ENCODE assay signal across 1 fruit fly cellular context in the genomic region with DNA sequence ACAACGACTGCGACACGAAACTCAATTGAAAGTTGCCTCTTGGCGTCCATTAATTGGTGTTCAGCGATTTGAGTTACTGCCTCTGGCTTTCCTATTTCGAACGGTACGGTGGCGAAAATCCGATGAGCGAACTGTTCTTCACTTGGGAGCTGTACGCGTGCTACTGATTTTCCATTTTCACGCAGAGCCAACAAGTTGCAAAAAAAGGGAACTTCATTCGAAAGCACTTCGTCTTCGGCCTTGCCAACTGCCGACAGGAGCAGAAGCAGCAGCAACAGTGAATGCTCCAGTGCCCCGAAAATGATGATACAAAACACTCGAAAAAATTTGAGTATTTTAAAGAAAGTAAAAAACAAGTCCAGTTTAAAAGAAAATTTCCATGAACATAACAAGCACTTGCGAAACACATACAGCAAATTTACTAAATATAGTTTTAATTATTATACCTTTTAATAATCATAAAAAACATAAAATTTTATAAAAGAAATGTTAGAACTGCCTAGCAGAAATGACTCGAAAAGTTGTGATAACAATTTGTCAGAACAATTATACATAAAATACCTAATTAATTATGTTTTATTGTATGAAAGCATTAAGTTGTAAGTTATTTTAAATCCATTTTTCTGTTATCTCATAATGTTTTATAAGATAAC.
TF ChIP-seq lines count a peak whose summit lies in the region.

No protein-coding gene starts in this region.

TF ChIP-seq in whole organism, embryonic, 481 proteins besides CTCF, POLR2A, EP300 and RAD21 (continued from another document and continues in another):
- no peak for TF ChIP-seq otp (GFP tag; IDR thresholded peaks at IDR 0.05; lab: Robert Waterston, UW)
- 0 out of 2 replicates have a peak, but pooled peaks have one; percentile 29 for TF ChIP-seq wdn (GFP tag; IDR thresholded peaks at IDR 0.05; lab: Robert Waterston, UW)
- no peak for TF ChIP-seq CG6689 (GFP tag; IDR thresholded peaks at IDR 0.05; lab: Robert Waterston, UW)
- peak; percentile 83 for TF ChIP-seq CG2678 (tag; optimal IDR thresholded peaks at IDR 0.05; lab: Kevin White, UChicago)
- no peak for TF ChIP-seq ems (GFP tag; optimal IDR thresholded peaks at IDR 0.05; lab: Kevin White, UChicago)
- TF ChIP-seq kah (GFP tag; optimal IDR thresholded peaks at IDR 0.05; lab: Kevin White, UChicago), result no peak
- no peak for TF ChIP-seq ssp (GFP tag; IDR thresholded peaks at IDR 0.05; lab: Robert Waterston, UW)
- no peak for TF ChIP-seq CG7928 (GFP tag; optimal IDR thresholded peaks at IDR 0.05; lab: Kevin White, UChicago)
- peak; percentile 53 for TF ChIP-seq row (GFP tag; IDR thresholded peaks at IDR 0.05; lab: Robert Waterston, UW)
- no peak for TF ChIP-seq CG1792 (GFP tag; optimal IDR thresholded peaks at IDR 0.05; lab: Kevin White, UChicago)
- no peak for TF ChIP-seq amos (GFP tag; IDR thresholded peaks at IDR 0.05; lab: Robert Waterston, UW; ENCODE audit: partially characterized antibody)
- no peak for TF ChIP-seq GATAe (GFP tag; conservative IDR thresholded peaks at IDR 0.05; lab: Robert Waterston, UW)
- TF ChIP-seq CG8359 (GFP tag; optimal IDR thresholded peaks at IDR 0.05; lab: Kevin White, UChicago; ENCODE audit: borderline replicate concordance), result no peak
- no peak for TF ChIP-seq CG6813 (GFP tag; optimal IDR thresholded peaks at IDR 0.05; lab: Kevin White, UChicago)
- no peak for TF ChIP-seq ase (GFP tag; IDR thresholded peaks at IDR 0.05; lab: Robert Waterston, UW)
- TF ChIP-seq CG15011 (GFP tag; optimal IDR thresholded peaks at IDR 0.05; lab: Kevin White, UChicago), result no peak
- no peak for TF ChIP-seq CG14050 (GFP tag; IDR thresholded peaks at IDR 0.05; lab: Robert Waterston, UW)
- TF ChIP-seq CG34224 (GFP tag; IDR thresholded peaks at IDR 0.05; lab: Robert Waterston, UW; ENCODE audit: partially characterized antibody), result no peak
- TF ChIP-seq CG17612 (GFP tag; IDR thresholded peaks at IDR 0.05; lab: Robert Waterston, UW), result no peak
- TF ChIP-seq Dfd (GFP tag; optimal IDR thresholded peaks at IDR 0.05; lab: Kevin White, UChicago), result no peak
- no peak for TF ChIP-seq aop (GFP tag; IDR thresholded peaks at IDR 0.05; lab: Robert Waterston, UW)
- TF ChIP-seq grau (tag; optimal IDR thresholded peaks at IDR 0.05; lab: Kevin White, UChicago), result peak; percentile 69
- TF ChIP-seq CG8388 (GFP tag; optimal IDR thresholded peaks at IDR 0.05; lab: Kevin White, UChicago), result peak; percentile 10
- no peak for TF ChIP-seq CG8290 (GFP tag; optimal IDR thresholded peaks at IDR 0.05; lab: Kevin White, UChicago)
- no peak for TF ChIP-seq CG8290 (tag; optimal IDR thresholded peaks at IDR 0.05; lab: Kevin White, UChicago)
- TF ChIP-seq jing (GFP tag; optimal IDR thresholded peaks at IDR 0.05; lab: Kevin White, UChicago), result no peak
- no peak for TF ChIP-seq CG7271 (tag; optimal IDR thresholded peaks at IDR 0.05; lab: Kevin White, UChicago)
- no peak for TF ChIP-seq fru (optimal IDR thresholded peaks at IDR 0.05; lab: Kevin White, UChicago)
- no peak for TF ChIP-seq CG8281 (tag; optimal IDR thresholded peaks at IDR 0.05; lab: Kevin White, UChicago)
- no peak for TF ChIP-seq Dbx (GFP tag; IDR thresholded peaks at IDR 0.05; lab: Robert Waterston, UW)
- peak; percentile 6 for TF ChIP-seq CG5180 (GFP tag; optimal IDR thresholded peaks at IDR 0.05; lab: Kevin White, UChicago)
- TF ChIP-seq CG13123 (GFP tag; optimal IDR thresholded peaks at IDR 0.05; lab: Kevin White, UChicago), result no peak
- no peak for TF ChIP-seq Rfx (GFP tag; IDR thresholded peaks at IDR 0.05; lab: Robert Waterston, UW)
- TF ChIP-seq Atf3 (GFP tag; optimal IDR thresholded peaks at IDR 0.05; lab: Kevin White, UChicago), result no peak
- TF ChIP-seq gsb (GFP tag; IDR thresholded peaks at IDR 0.05; lab: Robert Waterston, UW), result no peak
- TF ChIP-seq CG3065 (GFP tag; optimal IDR thresholded peaks at IDR 0.05; lab: Kevin White, UChicago), result no peak
- no peak for TF ChIP-seq CG5245 (GFP tag; optimal IDR thresholded peaks at IDR 0.05; lab: Kevin White, UChicago)
- no peak for TF ChIP-seq CG9817 (tag; optimal IDR thresholded peaks at IDR 0.05; lab: Kevin White, UChicago)
- peak; percentile 27 for TF ChIP-seq CG34376 (GFP tag; optimal IDR thresholded peaks at IDR 0.05; lab: Kevin White, UChicago)
- TF ChIP-seq lilli (GFP tag; optimal IDR thresholded peaks at IDR 0.05; lab: Kevin White, UChicago), result no peak
- no peak for TF ChIP-seq Atf6 (GFP tag; IDR thresholded peaks at IDR 0.05; lab: Robert Waterston, UW)
- peak; percentile 65; the same call in 2 of the 3 replicates for TF ChIP-seq CG17361 (GFP tag; IDR thresholded peaks at IDR 0.05; lab: Robert Waterston, UW)
- TF ChIP-seq Kr (GFP tag; optimal IDR thresholded peaks at IDR 0.05; lab: Kevin White, UChicago), result no peak
- TF ChIP-seq CG3726 (GFP tag; IDR thresholded peaks at IDR 0.05; lab: Robert Waterston, UW), result no peak
- peak; percentile 35 for TF ChIP-seq nmo (GFP tag; optimal IDR thresholded peaks at IDR 0.05; lab: Kevin White, UChicago)
- no peak for TF ChIP-seq grn (GFP tag; optimal IDR thresholded peaks at IDR 0.05; lab: Kevin White, UChicago)
- TF ChIP-seq Lhr (GFP tag; optimal IDR thresholded peaks at IDR 0.05; lab: Kevin White, UChicago), result no peak
- TF ChIP-seq Ssrp (tag; optimal IDR thresholded peaks at IDR 0.05; lab: Kevin White, UChicago), result peak; percentile 32
- TF ChIP-seq CG7556 (GFP tag; optimal IDR thresholded peaks at IDR 0.05; lab: Kevin White, UChicago), result peak; percentile 85
- TF ChIP-seq CG1024 (GFP tag; IDR thresholded peaks at IDR 0.05; lab: Robert Waterston, UW), result no peak
- TF ChIP-seq dmrt99B (tag; optimal IDR thresholded peaks at IDR 0.05; lab: Kevin White, UChicago), result peak; percentile 63
- TF ChIP-seq CG9932 (GFP tag; IDR thresholded peaks at IDR 0.05; lab: Robert Waterston, UW), result no peak
- TF ChIP-seq CG12236 (GFP tag; optimal IDR thresholded peaks at IDR 0.05; lab: Kevin White, UChicago), result no peak
- no peak for TF ChIP-seq Usf (GFP tag; optimal IDR thresholded peaks at IDR 0.05; lab: Kevin White, UChicago)
- no peak for TF ChIP-seq CG16815 (GFP tag; optimal IDR thresholded peaks at IDR 0.05; lab: Kevin White, UChicago)
- no peak for TF ChIP-seq CG14710 (tag; optimal IDR thresholded peaks at IDR 0.05; lab: Kevin White, UChicago)
- TF ChIP-seq ash1 (GFP tag; optimal IDR thresholded peaks at IDR 0.05; lab: Kevin White, UChicago), result no peak
- no peak for TF ChIP-seq CG30020 (tag; optimal IDR thresholded peaks at IDR 0.05; lab: Kevin White, UChicago)
- TF ChIP-seq schlank (tag; optimal IDR thresholded peaks at IDR 0.05; lab: Kevin White, UChicago), result no peak
- TF ChIP-seq CG1602 (GFP tag; optimal IDR thresholded peaks at IDR 0.05; lab: Kevin White, UChicago), result peak; percentile 15
- no peak for TF ChIP-seq da (GFP tag; optimal IDR thresholded peaks at IDR 0.05; lab: Kevin White, UChicago)
- peak; percentile 32 for TF ChIP-seq D19A (tag; optimal IDR thresholded peaks at IDR 0.05; lab: Kevin White, UChicago)
- no peak for TF ChIP-seq CG4730 (GFP tag; IDR thresholded peaks at IDR 0.05; lab: Robert Waterston, UW)
- no peak for TF ChIP-seq ap (GFP tag; IDR thresholded peaks at IDR 0.05; lab: Robert Waterston, UW)
- TF ChIP-seq CG15514 (GFP tag; optimal IDR thresholded peaks at IDR 0.05; lab: Kevin White, UChicago), result no peak
- TF ChIP-seq Fer1 (GFP tag; optimal IDR thresholded peaks at IDR 0.05; lab: Kevin White, UChicago), result peak; percentile 67
- no peak for TF ChIP-seq CG10366 (GFP tag; IDR thresholded peaks at IDR 0.05; lab: Robert Waterston, UW)
- no peak for TF ChIP-seq CG10321 (GFP tag; IDR thresholded peaks at IDR 0.05; lab: Robert Waterston, UW)
- TF ChIP-seq Bdp1 (GFP tag; optimal IDR thresholded peaks at IDR 0.05; lab: Kevin White, UChicago), result no peak
- TF ChIP-seq Hr51 (GFP tag; optimal IDR thresholded peaks at IDR 0.05; lab: Kevin White, UChicago), result peak in 1 of 2 experiments; percentile 58
- TF ChIP-seq CG3281 (GFP tag; optimal IDR thresholded peaks at IDR 0.05; lab: Kevin White, UChicago), result peak; percentile 63
- TF ChIP-seq Awh (GFP tag; IDR thresholded peaks at IDR 0.05; lab: Robert Waterston, UW), result no peak
- TF ChIP-seq CG15696 (tag; optimal IDR thresholded peaks at IDR 0.05; lab: Kevin White, UChicago), result no peak
- TF ChIP-seq CG12299 (tag; optimal IDR thresholded peaks at IDR 0.05; lab: Kevin White, UChicago), result peak; percentile 24
- no peak for TF ChIP-seq Elba2 (GFP tag; optimal IDR thresholded peaks at IDR 0.05; lab: Kevin White, UChicago)
- no peak for TF ChIP-seq nerfin-2 (GFP tag; IDR thresholded peaks at IDR 0.05; lab: Robert Waterston, UW; ENCODE audit: partially characterized antibody)
- TF ChIP-seq nau (GFP tag; optimal IDR thresholded peaks at IDR 0.05; lab: Kevin White, UChicago), result no peak
- TF ChIP-seq CG12769 (tag; optimal IDR thresholded peaks at IDR 0.05; lab: Kevin White, UChicago), result no peak
- no peak for TF ChIP-seq CG7745 (tag; optimal IDR thresholded peaks at IDR 0.05; lab: Kevin White, UChicago)
- TF ChIP-seq h (optimal IDR thresholded peaks at IDR 0.05; lab: Kevin White, UChicago), result no peak
- no peak for TF ChIP-seq CG10565 (GFP tag; optimal IDR thresholded peaks at IDR 0.05; lab: Kevin White, UChicago)
- TF ChIP-seq Hr78 (GFP tag; optimal IDR thresholded peaks at IDR 0.05; lab: Kevin White, UChicago), result no peak
- no peak for TF ChIP-seq pzg (GFP tag; optimal IDR thresholded peaks at IDR 0.05; lab: Kevin White, UChicago)
- peak; percentile 56 for TF ChIP-seq cwo (GFP tag; optimal IDR thresholded peaks at IDR 0.05; lab: Kevin White, UChicago)
- no peak for TF ChIP-seq slou (GFP tag; optimal IDR thresholded peaks at IDR 0.05; lab: Kevin White, UChicago)
- no peak for TF ChIP-seq Bteb2 (GFP tag; optimal IDR thresholded peaks at IDR 0.05; lab: Kevin White, UChicago)
- no peak for TF ChIP-seq ato (GFP tag; IDR thresholded peaks at IDR 0.05; lab: Robert Waterston, UW; ENCODE audit: partially characterized antibody)
- peak; percentile 49 for TF ChIP-seq CG15269 (tag; optimal IDR thresholded peaks at IDR 0.05; lab: Kevin White, UChicago)
- no peak for TF ChIP-seq Drgx (GFP tag; IDR thresholded peaks at IDR 0.05; lab: Robert Waterston, UW)
- TF ChIP-seq ab (GFP tag; optimal IDR thresholded peaks at IDR 0.05; lab: Kevin White, UChicago), result no peak
- no peak for TF ChIP-seq CG8765 (GFP tag; IDR thresholded peaks at IDR 0.05; lab: Robert Waterston, UW)
- TF ChIP-seq stwl (tag; optimal IDR thresholded peaks at IDR 0.05; lab: Kevin White, UChicago), result no peak
- no peak for TF ChIP-seq yki (optimal IDR thresholded peaks at IDR 0.05; lab: Kevin White, UChicago)
- TF ChIP-seq CG11723 (GFP tag; optimal IDR thresholded peaks at IDR 0.05; lab: Kevin White, UChicago), result peak; percentile 6
- no peak for TF ChIP-seq CG15479 (GFP tag; optimal IDR thresholded peaks at IDR 0.05; lab: Kevin White, UChicago)
- no peak for TF ChIP-seq CG31365 (tag; optimal IDR thresholded peaks at IDR 0.05; lab: Kevin White, UChicago)
- no peak for TF ChIP-seq Optix (GFP tag; IDR thresholded peaks at IDR 0.05; lab: Robert Waterston, UW)
- TF ChIP-seq HmgZ (tag; optimal IDR thresholded peaks at IDR 0.05; lab: Kevin White, UChicago), result no peak
- no peak for TF ChIP-seq CkIIα-i1 (GFP tag; IDR thresholded peaks at IDR 0.05; lab: Robert Waterston, UW)
- no peak for TF ChIP-seq Ptx1 (GFP tag; IDR thresholded peaks at IDR 0.05; lab: Robert Waterston, UW)
- TF ChIP-seq dmrt11E (tag; optimal IDR thresholded peaks at IDR 0.05; lab: Kevin White, UChicago), result no peak
- no peak for TF ChIP-seq sima (GFP tag; optimal IDR thresholded peaks at IDR 0.05; lab: Kevin White, UChicago)
- no peak for TF ChIP-seq CG30431 (GFP tag; optimal IDR thresholded peaks at IDR 0.05; lab: Kevin White, UChicago)
- TF ChIP-seq Hmr (GFP tag; optimal IDR thresholded peaks at IDR 0.05; lab: Kevin White, UChicago), result peak; percentile 64
- no peak for TF ChIP-seq toy (GFP tag; IDR thresholded peaks at IDR 0.05; lab: Robert Waterston, UW)
- no peak for TF ChIP-seq twi (tag; optimal IDR thresholded peaks at IDR 0.05; lab: Kevin White, UChicago)
- peak; percentile 34 for TF ChIP-seq abd-A (tag; optimal IDR thresholded peaks at IDR 0.05; lab: Kevin White, UChicago)
- TF ChIP-seq fu2 (GFP tag; optimal IDR thresholded peaks at IDR 0.05; lab: Kevin White, UChicago), result no peak
- no peak for TF ChIP-seq vnd (GFP tag; IDR thresholded peaks at IDR 0.05; lab: Robert Waterston, UW; ENCODE audit: partially characterized antibody)
- TF ChIP-seq CG6854 (GFP tag; optimal IDR thresholded peaks at IDR 0.05; lab: Kevin White, UChicago), result peak; percentile 45
- TF ChIP-seq CG4424 (GFP tag; optimal IDR thresholded peaks at IDR 0.05; lab: Kevin White, UChicago), result peak; percentile 13
- no peak for TF ChIP-seq pros (GFP tag; optimal IDR thresholded peaks at IDR 0.05; lab: Kevin White, UChicago)
- TF ChIP-seq CG11093 (GFP tag; IDR thresholded peaks at IDR 0.05; lab: Robert Waterston, UW), result no peak
- no peak for TF ChIP-seq fd3F (GFP tag; optimal IDR thresholded peaks at IDR 0.05; lab: Kevin White, UChicago)
- no peak for TF ChIP-seq CG13624 (GFP tag; optimal IDR thresholded peaks at IDR 0.05; lab: Kevin White, UChicago)
- no peak for TF ChIP-seq gsb-n (tag; optimal IDR thresholded peaks at IDR 0.05; lab: Kevin White, UChicago)
- TF ChIP-seq CG2875 (GFP tag; optimal IDR thresholded peaks at IDR 0.05; lab: Kevin White, UChicago), result no peak
- no peak for TF ChIP-seq al (GFP tag; IDR thresholded peaks at IDR 0.05; lab: Robert Waterston, UW)
- TF ChIP-seq wor (GFP tag; IDR thresholded peaks at IDR 0.05; lab: Robert Waterston, UW), result no peak
- peak; percentile 54 for TF ChIP-seq CG12391 (tag; optimal IDR thresholded peaks at IDR 0.05; lab: Kevin White, UChicago)
- TF ChIP-seq Six4 (GFP tag; optimal IDR thresholded peaks at IDR 0.05; lab: Kevin White, UChicago), result peak; percentile 6
- no peak for TF ChIP-seq NC2α (GFP tag; optimal IDR thresholded peaks at IDR 0.05; lab: Kevin White, UChicago)
- TF ChIP-seq CG12104 (GFP tag; optimal IDR thresholded peaks at IDR 0.05; lab: Kevin White, UChicago), result peak; percentile 21
- TF ChIP-seq prd (optimal IDR thresholded peaks at IDR 0.05; lab: Kevin White, UChicago), result no peak
- TF ChIP-seq prd (GFP tag; IDR thresholded peaks at IDR 0.05; lab: Robert Waterston, UW), result no peak
- TF ChIP-seq Camta (GFP tag; optimal IDR thresholded peaks at IDR 0.05; lab: Kevin White, UChicago), result no peak
- peak in 1 of 2 experiments; percentile 30 for TF ChIP-seq Eip74EF (GFP tag; optimal IDR thresholded peaks at IDR 0.05; lab: Kevin White, UChicago)
- TF ChIP-seq pnt (GFP tag; optimal IDR thresholded peaks at IDR 0.05; lab: Kevin White, UChicago), result no peak
- no peak for TF ChIP-seq CG14667 (GFP tag; IDR thresholded peaks at IDR 0.05; lab: Robert Waterston, UW)
- TF ChIP-seq pan (optimal IDR thresholded peaks at IDR 0.05; lab: Kevin White, UChicago), result no peak
- no peak for TF ChIP-seq pan (GFP tag; optimal IDR thresholded peaks at IDR 0.05 in 1 of 2, IDR thresholded peaks at IDR 0.05 in 1 of 2)
